Fruit fly (Drosophila melanogaster) whole organism, larva: Measurements from ENCODE around the gene Gal.

Experiments
- noc ChIP-seq: fragments of 200-800 bp; sonication (Bioruptor generic); optimal IDR thresholded peaks from 3 replicates; lab custom pipeline; 2019; ENCODE audit warnings: missing biosample characterization, mild to moderate bottlenecking, missing genetic modification characterization, moderate library complexity

Gene Gal

dm6 chr2L:5972005-5972404, 34.6 kb downstream of the Gal start:
- TF ChIP-seq noc (tag; lab: Kevin White, UChicago): peak; percentile 58

dm6 chr2L:5971093-5971808, 35.4 kb downstream of the Gal start:
- no peak for TF ChIP-seq noc (tag; lab: Kevin White, UChicago)

- no peak for TF ChIP-seq noc (tag; lab: Kevin White, UChicago)
Measured at dm6 chr2L:5969559-5969958, 37.1 kb downstream of the Gal start, which contains the start of gene Ucp4B. Gene Ucp4B, plus strand, starts transcription at chr2L:5969859.

dm6 chr2L:5967702-5968616, 38.7 kb downstream of the Gal start, which contains the start of the genes CG13992 and Ucp4C:
Gene CG13992, minus strand, starts transcription at chr2L:5967752.
Gene Ucp4C, plus strand, starts transcription at chr2L:5968566.
- no peak for TF ChIP-seq noc (tag; lab: Kevin White, UChicago)

dm6 chr2L:5964851-5965250, 41.8 kb downstream of the Gal start, which contains the start of gene psd:
Gene psd, minus strand, starts transcription at chr2L:5964951.
- TF ChIP-seq noc (tag; lab: Kevin White, UChicago): no peak

dm6 chr2L:5964211-5964610, 42.4 kb downstream of the Gal start:
- no peak for TF ChIP-seq noc (tag; lab: Kevin White, UChicago)

dm6 chr2L:5963251-5963650, 43.4 kb downstream of the Gal start:
- TF ChIP-seq noc (tag; lab: Kevin White, UChicago): no peak

- no peak for TF ChIP-seq noc (tag; lab: Kevin White, UChicago)
Measured at dm6 chr2L:5961169-5961918, 45.3 kb downstream of the Gal start.

dm6 chr2L:5959863-5960658, 46.6 kb downstream of the Gal start, which contains the start of gene Vm26Aa:
Gene Vm26Aa, minus strand, starts transcription at chr2L:5960340.
- TF ChIP-seq noc (tag; lab: Kevin White, UChicago): no peak

- TF ChIP-seq noc (tag; lab: Kevin White, UChicago): no peak
Measured at dm6 chr2L:5958581-5959177, 47.9 kb downstream of the Gal start, which contains the start of gene Vm26Ac. Gene Vm26Ac, minus strand, starts transcription at chr2L:5958631.

- no peak for TF ChIP-seq noc (tag; lab: Kevin White, UChicago)
Measured at dm6 chr2L:5956706-5957105, 49.9 kb downstream of the Gal start, which contains the start of the genes CG13998 and Vm26Ab. Gene CG13998, minus strand, starts transcription at chr2L:5956819. Gene Vm26Ab, plus strand, starts transcription at chr2L:5957004.

dm6 chr2L:5956153-5956552, 50.5 kb downstream of the Gal start, which contains the start of gene CG13999:
Gene CG13999, minus strand, starts transcription at chr2L:5956466.
- TF ChIP-seq noc (tag; lab: Kevin White, UChicago): no peak
